Worm (Caenorhabditis elegans): ENCODE measurements around the gene R04F11.5.

The R04F11.5 gene

DNA sequence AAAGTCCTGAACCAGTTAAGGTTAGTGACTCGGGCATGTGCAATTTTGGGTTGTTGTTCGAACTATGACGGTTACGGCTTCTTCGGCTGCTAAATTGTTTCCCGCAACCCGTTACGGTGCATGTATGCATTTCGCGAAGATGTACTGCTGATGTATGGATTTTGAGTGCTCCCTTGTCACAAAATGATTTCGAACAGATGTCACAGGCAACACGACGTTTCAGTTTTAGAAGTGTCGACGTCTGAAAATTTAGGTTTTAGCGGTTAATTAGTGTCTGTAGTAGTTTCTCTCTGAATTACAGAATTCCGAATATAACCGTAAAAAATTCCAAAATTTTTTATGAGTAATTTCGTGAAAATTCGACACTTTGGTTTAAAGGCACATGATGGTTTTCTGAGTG, 42.1 kb downstream of the R04F11.5 start:
- TF ChIP-seq lsy-12 (tag; optimal IDR thresholded peaks at IDR 0.05) (no peak), ztf-4 (tag; optimal IDR thresholded peaks at IDR 0.05) (no peak), skn-1 (tag; optimal IDR thresholded peaks at IDR 0.05) (no peak), unc-39 (tag; optimal IDR thresholded peaks at IDR 0.05) (no peak), aly-2 (tag; optimal IDR thresholded peaks at IDR 0.05) (no peak), zag-1 (tag; optimal IDR thresholded peaks at IDR 0.05) (no peak), mml-1 (tag; optimal IDR thresholded peaks at IDR 0.05) (no peak), ceh-16 (tag; optimal IDR thresholded peaks at IDR 0.05) (no peak), daf-12 (tag; optimal IDR thresholded peaks at IDR 0.05) (no peak), nhr-43 (tag; optimal IDR thresholded peaks at IDR 0.05; ENCODE audit: poor library complexity, severe bottlenecking) (no peak), elt-2 (tag; optimal IDR thresholded peaks at IDR 0.05) (no peak), mdl-1 (tag; optimal IDR thresholded peaks at IDR 0.05) (no peak), pha-4 (tag; optimal IDR thresholded peaks at IDR 0.05) (no peak)

DNA sequence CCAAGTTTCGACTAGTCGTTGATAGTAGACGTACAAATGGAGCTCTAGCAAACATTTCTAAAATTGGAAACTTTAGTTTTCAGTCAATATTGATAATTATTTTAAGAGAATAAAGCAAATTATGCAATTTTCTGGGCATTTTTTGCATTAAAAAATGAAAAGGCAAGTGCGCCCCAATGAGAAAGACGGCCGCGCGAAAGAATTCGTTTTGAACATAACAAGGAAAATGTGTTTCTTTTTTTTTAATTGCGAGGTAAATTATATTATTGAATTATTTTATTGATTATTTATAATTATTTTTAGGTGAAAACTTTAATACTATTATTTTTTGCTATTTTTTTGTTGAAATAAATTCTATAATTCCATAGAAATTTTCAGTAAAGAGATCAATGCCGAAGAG, 46.3 kb downstream of the R04F11.5 start, which contains the start of the genes tsfm-1 and capg-2:
tsfm-1 (minus strand) TSS at position 57 of the 400 bp plus-strand sequence.
capg-2 (plus strand) TSS at position 379 of the 400 bp plus-strand sequence.
- TF ChIP-seq lin-15B (tag; optimal IDR thresholded peaks at IDR 0.05) (peak; percentile 19), fos-1 (tag; optimal IDR thresholded peaks at IDR 0.05) (no peak)

ce11 chrV:12269272-12269767, 48.5 kb downstream of the R04F11.5 start, which contains the start of gene twk-24:
Gene twk-24, minus strand, starts transcription at chrV:12269322.
- no peak for TF ChIP-seq nhr-28 (tag; optimal IDR thresholded peaks at IDR 0.05)
- no peak for TF ChIP-seq aly-2 (tag; optimal IDR thresholded peaks at IDR 0.05)
- no peak for TF ChIP-seq nhr-43 (tag; optimal IDR thresholded peaks at IDR 0.05; ENCODE audit: poor library complexity, severe bottlenecking)
- no peak for TF ChIP-seq ZK546.5 (tag; optimal IDR thresholded peaks at IDR 0.05)
- no peak for TF ChIP-seq ceh-82 (tag; optimal IDR thresholded peaks at IDR 0.05)
- TF ChIP-seq lin-39 (tag; optimal IDR thresholded peaks at IDR 0.05), result no peak
- TF ChIP-seq daf-12 (tag; optimal IDR thresholded peaks at IDR 0.05), result no peak
- no peak for TF ChIP-seq tbx-2 (tag; optimal IDR thresholded peaks at IDR 0.05)
- TF ChIP-seq nfya-1 (tag; optimal IDR thresholded peaks at IDR 0.05; ENCODE audit: insufficient read depth), result no peak

Measured in whole organism, L3 larva.